Worm (Caenorhabditis elegans) whole organism, L3 larva: ENCODE measurements around the gene F44A6.3.

Experiments
- R02D3.7 ChIP-seq: fragments of 150-350 bp; optimal IDR thresholded peaks from 2 replicates; lab custom pipeline; 2014; ENCODE audit warnings: missing biosample characterization, missing genetic modification characterization
- ZK546.5 ChIP-seq: sonication (generic microtip); optimal IDR thresholded peaks from 2 replicates; lab custom pipeline; 2017; ENCODE audit warnings: missing biosample characterization, missing genetic modification characterization
- aly-2 ChIP-seq: fragments of 150-350 bp; optimal IDR thresholded peaks from 2 replicates; lab custom pipeline; 2014; ENCODE audit warnings: missing biosample characterization, missing genetic modification characterization
- ama-1 ChIP-seq: fragments of 150-350 bp; optimal IDR thresholded peaks from 2 replicates; lab custom pipeline; 2018
- ceh-16 ChIP-seq: sonication (generic microtip); optimal IDR thresholded peaks from 2 replicates; lab custom pipeline; 2017; ENCODE audit warnings: missing biosample characterization, missing genetic modification characterization
- ceh-28 ChIP-seq: fragments of 150-350 bp; optimal IDR thresholded peaks from 2 replicates; lab custom pipeline; 2014; ENCODE audit warnings: missing biosample characterization, missing genetic modification reagents, missing genetic modification characterization
- ceh-82 ChIP-seq: fragments of 150-350 bp; optimal IDR thresholded peaks from 2 replicates; lab custom pipeline; 2014; ENCODE audit warnings: missing biosample characterization, missing genetic modification characterization
- ceh-9 ChIP-seq: sonication (generic microtip); optimal IDR thresholded peaks from 2 replicates; lab custom pipeline; 2018; ENCODE audit warnings: missing biosample characterization, missing genetic modification characterization
- daf-12 ChIP-seq: fragments of 150-350 bp; optimal IDR thresholded peaks from 2 replicates; lab custom pipeline; 2014; ENCODE audit warnings: missing biosample characterization, missing genetic modification reagents, missing genetic modification characterization
- egl-27 ChIP-seq: sonication (generic microtip); optimal IDR thresholded peaks from 4 replicates; lab custom pipeline; 2017; ENCODE audit warnings: missing biosample characterization, missing genetic modification reagents, missing genetic modification characterization
- egl-5 ChIP-seq: fragments of 150-350 bp; optimal IDR thresholded peaks from 2 replicates; lab custom pipeline; 2017; ENCODE audit warnings: missing biosample characterization, missing genetic modification reagents, missing genetic modification characterization, inconsistent platforms
- elt-1 ChIP-seq: fragments of 150-350 bp; optimal IDR thresholded peaks from 2 replicates; lab custom pipeline; 2014; ENCODE audit warnings: missing biosample characterization, missing genetic modification characterization
- elt-2 ChIP-seq: sonication (generic microtip); optimal IDR thresholded peaks from 2 replicates; lab custom pipeline; 2016; ENCODE audit warnings: missing genetic modification reagents, mild to moderate bottlenecking, missing genetic modification characterization, missing compliant biosample characterization
- elt-3 ChIP-seq, 3 experiments: fragments of 150-350 bp in 1 of 3; sonication (generic microtip) in 2 of 3; optimal IDR thresholded peaks; 2 replicates in 2 of 3; 4 replicates in 1 of 3; lab custom pipeline; 2014 to 2017; ENCODE audit warnings: missing biosample characterization in 3 of 3, missing genetic modification characterization in 3 of 3
- eor-1 ChIP-seq, 2 experiments: fragments of 150-350 bp; optimal IDR thresholded peaks; 2 replicates each; lab custom pipeline; 2014 to 2018; ENCODE audit warnings: missing biosample characterization in 2 of 2, missing genetic modification characterization in 2 of 2
- fkh-10 ChIP-seq: sonication (generic microtip); optimal IDR thresholded peaks from 2 replicates; lab custom pipeline; 2017; ENCODE audit warnings: missing biosample characterization, missing genetic modification reagents, missing genetic modification characterization
- fkh-2 ChIP-seq: fragments of 150-350 bp; optimal IDR thresholded peaks from 2 replicates; lab custom pipeline; 2014; ENCODE audit warnings: missing biosample characterization, missing genetic modification reagents, missing genetic modification characterization
- fos-1 ChIP-seq: fragments of 150-350 bp; optimal IDR thresholded peaks from 2 replicates; lab custom pipeline; 2014; ENCODE audit warnings: missing biosample characterization, missing genetic modification characterization
- hmg-11 ChIP-seq: sonication (generic microtip); optimal IDR thresholded peaks from 2 replicates; lab custom pipeline; 2016; ENCODE audit warnings: missing genetic modification characterization, missing compliant biosample characterization
- jun-1 ChIP-seq: fragments of 150-350 bp; optimal IDR thresholded peaks from 2 replicates; lab custom pipeline; 2014; ENCODE audit warnings: missing biosample characterization, missing genetic modification reagents, missing genetic modification characterization
- lin-15B ChIP-seq: fragments of 150-350 bp; optimal IDR thresholded peaks from 2 replicates; lab custom pipeline; 2014; ENCODE audit warnings: missing biosample characterization, missing genetic modification characterization
- lin-39 ChIP-seq: fragments of 150-350 bp; optimal IDR thresholded peaks from 2 replicates; lab custom pipeline; 2018; ENCODE audit warnings: missing biosample characterization, missing genetic modification reagents, missing genetic modification characterization
- lsy-12 ChIP-seq: sonication (generic microtip); optimal IDR thresholded peaks from 2 replicates; lab custom pipeline; 2016; ENCODE audit warnings: mild to moderate bottlenecking, missing genetic modification characterization, missing compliant biosample characterization
- mdl-1 ChIP-seq: fragments of 150-350 bp; optimal IDR thresholded peaks from 2 replicates; lab custom pipeline; 2014; ENCODE audit warnings: missing biosample characterization, missing genetic modification characterization
- mml-1 ChIP-seq: fragments of 150-350 bp; sonication (generic microtip); optimal IDR thresholded peaks from 3 replicates; lab custom pipeline; 2014; ENCODE audit warnings: missing biosample characterization, missing genetic modification characterization
- nfya-1 ChIP-seq: sonication (generic microtip); optimal IDR thresholded peaks from 2 replicates; lab custom pipeline; 2017; ENCODE audit warnings: missing genetic modification characterization, mild to moderate bottlenecking, missing compliant biosample characterization, antibody characterized with exemption, moderate library complexity; ENCODE audit not compliant: insufficient read depth
- nhr-11 ChIP-seq: fragments of 150-350 bp; optimal IDR thresholded peaks from 2 replicates; lab custom pipeline; 2014; ENCODE audit warnings: missing biosample characterization, missing genetic modification characterization
- nhr-12 ChIP-seq: fragments of 150-350 bp; optimal IDR thresholded peaks from 2 replicates; lab custom pipeline; 2014; ENCODE audit warnings: missing biosample characterization, missing genetic modification characterization
- nhr-23 ChIP-seq: fragments of 150-350 bp; optimal IDR thresholded peaks from 2 replicates; lab custom pipeline; 2014; ENCODE audit warnings: missing biosample characterization, missing genetic modification reagents, missing genetic modification characterization
- nhr-237 ChIP-seq: fragments of 150-350 bp; optimal IDR thresholded peaks from 2 replicates; lab custom pipeline; 2014; ENCODE audit warnings: missing biosample characterization, missing genetic modification characterization
- nhr-25 ChIP-seq: sonication (generic microtip); optimal IDR thresholded peaks from 2 replicates; lab custom pipeline; 2017; ENCODE audit warnings: missing biosample characterization, missing genetic modification characterization
- nhr-28 ChIP-seq: fragments of 150-350 bp; optimal IDR thresholded peaks from 2 replicates; lab custom pipeline; 2014; ENCODE audit warnings: missing biosample characterization, missing genetic modification characterization
- nhr-43 ChIP-seq: sonication (generic microtip); optimal IDR thresholded peaks from 2 replicates; lab custom pipeline; 2016; ENCODE audit warnings: mild to moderate bottlenecking, missing genetic modification characterization, missing compliant biosample characterization; ENCODE audit not compliant: poor library complexity, severe bottlenecking
- nhr-67 ChIP-seq: fragments of 150-350 bp; optimal IDR thresholded peaks from 2 replicates; lab custom pipeline; 2014; ENCODE audit warnings: missing biosample characterization, missing genetic modification characterization
- nhr-76 ChIP-seq: fragments of 150-350 bp; sonication (generic microtip); optimal IDR thresholded peaks from 5 replicates; lab custom pipeline; 2014; ENCODE audit warnings: missing biosample characterization, missing genetic modification characterization
- nhr-77 ChIP-seq: fragments of 150-350 bp; optimal IDR thresholded peaks from 2 replicates; lab custom pipeline; 2014; ENCODE audit warnings: missing biosample characterization, missing genetic modification characterization
- pha-4 ChIP-seq: fragments of 150-350 bp; optimal IDR thresholded peaks from 2 replicates; lab custom pipeline; 2014; ENCODE audit warnings: missing biosample characterization, missing genetic modification reagents, missing genetic modification characterization
- pqm-1 ChIP-seq: fragments of 150-350 bp; optimal IDR thresholded peaks from 2 replicates; lab custom pipeline; 2017; ENCODE audit warnings: missing biosample characterization, missing genetic modification characterization, inconsistent platforms
- sea-2 ChIP-seq: fragments of 150-350 bp; sonication (generic microtip); optimal IDR thresholded peaks from 4 replicates; lab custom pipeline; 2014; ENCODE audit warnings: missing biosample characterization, missing genetic modification reagents, missing genetic modification characterization
- skn-1 ChIP-seq: fragments of 150-350 bp; optimal IDR thresholded peaks from 2 replicates; lab custom pipeline; 2014; ENCODE audit warnings: missing biosample characterization, missing genetic modification characterization
- snpc-4 ChIP-seq: fragments of 150-350 bp; optimal IDR thresholded peaks from 2 replicates; lab custom pipeline; 2014; ENCODE audit warnings: missing biosample characterization, missing genetic modification characterization
- tbx-2 ChIP-seq: sonication (generic microtip); optimal IDR thresholded peaks from 2 replicates; lab custom pipeline; 2016; ENCODE audit warnings: mild to moderate bottlenecking, missing genetic modification characterization, missing compliant biosample characterization
- unc-39 ChIP-seq: sonication (generic microtip); optimal IDR thresholded peaks from 4 replicates; lab custom pipeline; 2017; ENCODE audit warnings: missing biosample characterization, missing genetic modification characterization
- unc-62 ChIP-seq: fragments of 150-350 bp; sonication (generic microtip); optimal IDR thresholded peaks from 4 replicates; lab custom pipeline; 2014; ENCODE audit warnings: missing biosample characterization, missing genetic modification reagents, missing genetic modification characterization
- zag-1 ChIP-seq: fragments of 150-350 bp; optimal IDR thresholded peaks from 2 replicates; lab custom pipeline; 2014; ENCODE audit warnings: missing biosample characterization, missing genetic modification characterization
- ztf-11 ChIP-seq: fragments of 150-350 bp; optimal IDR thresholded peaks from 2 replicates; lab custom pipeline; 2014; ENCODE audit warnings: missing biosample characterization, missing genetic modification characterization
- ztf-4 ChIP-seq: fragments of 150-350 bp; optimal IDR thresholded peaks from 2 replicates; lab custom pipeline; 2014; ENCODE audit warnings: missing biosample characterization, missing genetic modification characterization

F44A6.3 gene

DNA sequence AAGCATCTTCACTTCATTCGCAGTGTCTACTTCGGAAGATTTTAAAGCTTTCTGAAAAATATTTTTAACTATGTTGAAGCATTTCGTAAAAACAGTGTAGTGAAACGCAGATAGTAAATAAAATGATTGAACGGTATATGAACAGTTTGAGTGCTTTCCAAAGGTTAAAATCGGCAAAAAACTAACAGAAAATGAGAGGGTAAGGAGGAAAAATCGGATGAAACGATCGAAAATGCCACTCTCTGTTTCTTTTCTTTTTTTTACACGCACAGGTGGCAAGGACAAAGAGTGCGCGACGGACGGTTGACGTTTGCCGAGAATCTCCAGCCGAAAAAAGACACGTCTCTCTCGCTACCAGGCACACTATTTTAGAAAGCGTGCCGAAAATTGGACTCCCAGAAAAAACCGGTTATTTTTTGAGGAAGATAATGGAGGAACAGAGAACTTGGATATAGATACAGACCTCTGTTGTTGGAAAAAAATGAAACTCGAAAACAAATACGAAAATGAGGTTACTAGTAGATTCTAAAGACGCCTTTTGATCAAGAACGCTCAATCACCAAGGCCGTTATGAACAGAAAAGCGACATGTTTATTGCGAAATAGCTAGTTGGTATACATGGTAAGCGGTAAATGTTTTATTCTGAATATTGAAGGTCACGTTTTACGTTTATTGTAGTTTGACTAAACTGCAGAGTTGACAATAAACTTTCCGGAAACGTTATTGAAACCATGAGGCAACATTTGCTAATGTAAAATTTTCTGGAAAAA lies 18.1 kb upstream of the F44A6.3 start, which contains the start of gene myrf-2:
myrf-2 (minus strand) TSS at position 51 of the 770 bp plus-strand sequence.
- TF ChIP-seq nfya-1 (tag; lab: Kevin White, UChicago) (peak; percentile 11), hmg-11 (tag; lab: Kevin White, UChicago) (peak; percentile 30), ama-1 (no peak), nhr-77 (tag; lab: Kevin White, UChicago) (no peak), nhr-43 (no peak), sea-2 (no peak), ZK546.5 (tag; lab: Kevin White, UChicago) (no peak), ztf-4 (tag; lab: Kevin White, UChicago) (no peak), elt-1 (tag; lab: Kevin White, UChicago) (no peak), jun-1 (tag; lab: Kevin White, UChicago) (no peak), pha-4 (tag; lab: Kevin White, UChicago) (peak; percentile 40), ceh-28 (no peak), nhr-11 (no peak), lin-39 (no peak), aly-2 (tag; lab: Kevin White, UChicago) (no peak), tbx-2 (tag; lab: Kevin White, UChicago) (no peak), nhr-25 (tag; lab: Kevin White, UChicago) (peak; percentile 76), nhr-23 (tag; lab: Kevin White, UChicago) (peak; percentile 54), ceh-9 (tag; lab: Kevin White, UChicago) (no peak), daf-12 (tag; lab: Kevin White, UChicago) (no peak), egl-5 (no peak)
- TF ChIP-seq, all 47 proteins: peak for 5

DNA sequence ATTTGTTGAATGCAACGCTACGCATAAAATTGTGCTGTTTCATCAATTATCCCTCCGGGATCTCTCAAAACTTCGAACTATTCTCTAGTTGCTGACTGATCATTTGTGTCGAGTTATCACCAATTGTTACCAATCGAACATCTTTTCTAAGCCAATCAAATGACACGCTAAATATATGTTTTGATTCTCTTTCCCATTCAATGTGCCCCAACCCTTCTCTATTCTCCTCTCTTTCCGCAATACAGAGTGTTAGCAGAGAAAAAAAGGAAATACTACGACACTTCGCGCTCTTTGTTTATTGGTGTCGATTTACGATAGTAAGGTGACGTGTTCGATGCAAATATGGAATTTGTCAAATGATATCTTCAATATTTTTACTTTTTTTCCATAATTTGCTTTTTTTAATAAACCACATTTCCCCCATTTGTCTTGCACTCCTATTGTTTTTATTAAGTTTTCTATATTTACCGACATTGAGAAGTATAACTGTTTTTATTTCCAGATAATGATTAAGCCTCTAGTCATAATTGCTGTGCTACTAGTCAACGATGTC lies 15.3 kb upstream of the F44A6.3 start, which contains the start of gene nucb-1:
nucb-1 (plus strand) TSS at position 503 of the 553 bp plus-strand sequence.
- no peak for TF ChIP-seq ama-1
- peak; percentile 60 for TF ChIP-seq elt-2 (tag; lab: Kevin White, UChicago)
- TF ChIP-seq ceh-16: no peak
- no peak for TF ChIP-seq elt-3 (tag; optimal IDR thresholded peaks at IDR 0.05; lab: Kevin White, UChicago)
- TF ChIP-seq skn-1 (tag; lab: Kevin White, UChicago): peak; percentile 37
- no peak for TF ChIP-seq nhr-28
- no peak for TF ChIP-seq fkh-2 (tag; lab: Kevin White, UChicago)
- no peak for TF ChIP-seq fos-1 (tag; lab: Kevin White, UChicago)
- TF ChIP-seq nhr-76 (tag; lab: Kevin White, UChicago): no peak
- no peak for TF ChIP-seq mml-1 (tag; lab: Kevin White, UChicago)
- no peak for TF ChIP-seq jun-1 (tag; lab: Kevin White, UChicago)
- no peak for TF ChIP-seq tbx-2 (tag; lab: Kevin White, UChicago)
- TF ChIP-seq unc-62 (GFP tag; lab: Kevin White, UChicago): no peak
- peak; percentile 57 for TF ChIP-seq lin-39
- peak; percentile 85 for TF ChIP-seq pha-4 (tag; lab: Kevin White, UChicago)
- no peak for TF ChIP-seq ZK546.5 (tag; lab: Kevin White, UChicago)
- TF ChIP-seq R02D3.7 (tag; lab: Kevin White, UChicago): peak; percentile 93
- no peak for TF ChIP-seq nhr-77 (tag; lab: Kevin White, UChicago)
- no peak for TF ChIP-seq ztf-11 (tag; lab: Kevin White, UChicago)
- TF ChIP-seq nhr-23 (tag; lab: Kevin White, UChicago): peak; percentile 94
- TF ChIP-seq lin-15B (tag; lab: Kevin White, UChicago): peak; percentile 49
- no peak for TF ChIP-seq ceh-82 (tag; lab: Kevin White, UChicago)
- peak; percentile 51 for TF ChIP-seq pqm-1
- no peak for TF ChIP-seq aly-2 (tag; lab: Kevin White, UChicago)
- peak; percentile 91 for TF ChIP-seq nhr-25 (tag; lab: Kevin White, UChicago)
- peak; percentile 55 for TF ChIP-seq nhr-11
- TF ChIP-seq nhr-12 (tag; lab: Kevin White, UChicago): no peak
- peak; percentile 91 for TF ChIP-seq nfya-1 (tag; lab: Kevin White, UChicago)
- TF ChIP-seq lsy-12 (tag; lab: Kevin White, UChicago): no peak
- TF ChIP-seq fkh-10 (GFP tag; lab: Kevin White, UChicago): peak; percentile 2
- TF ChIP-seq egl-5: peak; percentile 74
- TF ChIP-seq ceh-9 (tag; lab: Kevin White, UChicago): no peak
- no peak for TF ChIP-seq zag-1 (tag; lab: Kevin White, UChicago)
- no peak for TF ChIP-seq nhr-67 (tag; lab: Kevin White, UChicago)
- TF ChIP-seq hmg-11 (tag; lab: Kevin White, UChicago): peak; percentile 80
- no peak for TF ChIP-seq egl-27 (tag; lab: Kevin White, UChicago)
- no peak for TF ChIP-seq ztf-4 (tag; lab: Kevin White, UChicago)
- no peak for TF ChIP-seq mdl-1 (tag; lab: Kevin White, UChicago)
- TF ChIP-seq snpc-4 (tag; lab: Kevin White, UChicago): no peak
- no peak for TF ChIP-seq unc-39 (tag; lab: Kevin White, UChicago)
- peak; percentile 64 for TF ChIP-seq ceh-28
- peak; percentile 50 for TF ChIP-seq nhr-43
- no peak for TF ChIP-seq daf-12 (tag; lab: Kevin White, UChicago)
- no peak for TF ChIP-seq nhr-237 (tag; lab: Kevin White, UChicago)
- TF ChIP-seq eor-1 (tag; optimal IDR thresholded peaks at IDR 0.05; lab: Kevin White, UChicago): no peak
- TF ChIP-seq sea-2: no peak
- no peak for TF ChIP-seq elt-1 (tag; lab: Kevin White, UChicago)
